Worm (Caenorhabditis elegans): ENCODE data around the gene lec-10.

ce11 chrV:6442037-6442436, 46.9 kb downstream of the lec-10 start, which contains the start of gene T05H4.3:
- TF ChIP-seq fos-1 (tag; optimal IDR thresholded peaks at IDR 0.05) (no peak), gmeb-1 (tag; optimal IDR thresholded peaks at IDR 0.05) (no peak), unc-39 (tag; optimal IDR thresholded peaks at IDR 0.05) (no peak), unc-62 (GFP tag; optimal IDR thresholded peaks at IDR 0.05) (no peak), elt-1 (tag; optimal IDR thresholded peaks at IDR 0.05) (no peak), ceh-16 (tag; optimal IDR thresholded peaks at IDR 0.05) (no peak), unc-55 (GFP tag; optimal IDR thresholded peaks at IDR 0.05) (no peak), lin-39 (tag; optimal IDR thresholded peaks at IDR 0.05) (no peak), C34F6.9 (tag; optimal IDR thresholded peaks at IDR 0.05) (no peak)
